Worm (Caenorhabditis elegans) whole organism, L4 larva: Measurements from ENCODE around the gene C18G1.9.

Experiments used
- ZK546.5 ChIP-seq, 2 experiments: sonication (generic microtip); optimal IDR thresholded peaks; 2 replicates each; lab custom pipeline; 2017; ENCODE audit warnings: missing biosample characterization in 2 of 2, missing genetic modification characterization in 2 of 2
- fkh-10 ChIP-seq: fragments of 150-350 bp; optimal IDR thresholded peaks from 2 replicates; lab custom pipeline; 2014; ENCODE audit warnings: missing biosample characterization, missing genetic modification reagents, missing genetic modification characterization
- fos-1 ChIP-seq: fragments of 150-350 bp; optimal IDR thresholded peaks from 2 replicates; lab custom pipeline; 2014; ENCODE audit warnings: missing biosample characterization, missing genetic modification characterization
- lin-38 ChIP-seq: fragments of 200-800 bp; sonication (Bioruptor generic); IDR thresholded peaks from 2 replicates; pipeline ENCODE4 v1.3.6; 2022; ENCODE audit warnings: missing genetic modification reagents, missing genetic modification characterization, missing compliant biosample characterization
- pha-4 ChIP-seq, 2 experiments: fragments of 150-350 bp in 1 of 2; fragments of 200-800 bp in 1 of 2; sonication (Bioruptor generic) in 1 of 2; IDR thresholded peaks in 1 of 2; optimal IDR thresholded peaks in 1 of 2; 2 replicates each; pipeline versions ENCODE4 v1.3.6 to Lab custom; 2014 to 2022; ENCODE audit warnings: missing genetic modification characterization in 2 of 2, missing genetic modification reagents in 2 of 2, missing biosample characterization in 1 of 2, missing compliant biosample characterization in 1 of 2
- pqm-1 ChIP-seq: sonication (generic microtip); optimal IDR thresholded peaks from 2 replicates; lab custom pipeline; 2017; ENCODE audit warnings: missing biosample characterization, missing genetic modification characterization
- snpc-1.2 ChIP-seq: fragments of 200-800 bp; sonication (Bioruptor generic); IDR thresholded peaks from 2 replicates; pipeline ENCODE4 v1.3.6; 2022; ENCODE audit warnings: missing genetic modification reagents, missing genetic modification characterization, missing compliant biosample characterization
- snpc-4 ChIP-seq: fragments of 150-350 bp; optimal IDR thresholded peaks from 2 replicates; lab custom pipeline; 2014; ENCODE audit warnings: missing biosample characterization, missing genetic modification characterization
- ztf-7 ChIP-seq: fragments of 150-350 bp; optimal IDR thresholded peaks from 2 replicates; lab custom pipeline; 2014; ENCODE audit warnings: missing biosample characterization, missing genetic modification characterization

DNA sequence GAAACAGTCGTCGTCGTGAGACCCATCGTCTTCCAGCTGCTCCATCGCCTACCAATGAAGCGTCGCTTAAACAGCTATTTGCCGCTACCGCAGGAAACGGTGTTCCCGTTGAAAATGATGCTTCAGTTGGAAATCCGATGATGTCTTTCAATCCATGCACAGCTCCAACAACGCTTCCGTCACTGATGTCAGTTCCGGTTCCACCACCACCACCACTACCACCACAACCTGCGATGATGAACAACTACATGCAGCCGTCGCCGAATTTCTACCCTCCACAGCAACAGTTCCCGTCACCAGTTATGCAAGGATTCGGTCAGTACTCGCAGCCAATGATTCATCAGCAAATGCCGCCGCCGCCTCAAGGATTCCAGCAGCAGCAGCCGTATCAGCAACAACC, 35.6 kb downstream of the C18G1.9 start:
- no peak for TF ChIP-seq pha-4 (GFP tag; IDR thresholded peaks at IDR 0.05; lab: Robert Waterston, UW)
- no peak for TF ChIP-seq pha-4 (tag; optimal IDR thresholded peaks at IDR 0.05; lab: Kevin White, UChicago)
- no peak for TF ChIP-seq lin-38 (GFP tag; lab: Robert Waterston, UW)
- TF ChIP-seq fos-1 (tag; lab: Kevin White, UChicago): no peak
- TF ChIP-seq ZK546.5 (tag; optimal IDR thresholded peaks at IDR 0.05; lab: Kevin White, UChicago): no peak
- TF ChIP-seq ztf-7 (tag; lab: Kevin White, UChicago): no peak
- TF ChIP-seq fkh-10: no peak
- no peak for TF ChIP-seq pqm-1 (tag; lab: Kevin White, UChicago)
- 0 out of 2 replicates have a peak, but pooled peaks have one; percentile 35 for TF ChIP-seq snpc-1.2 (GFP tag; lab: Robert Waterston, UW)
- TF ChIP-seq snpc-4 (tag; lab: Kevin White, UChicago): no peak
